Worm (Caenorhabditis elegans): ENCODE results near the gene metl-1.

- TF ChIP-seq madf-2 (tag; optimal IDR thresholded peaks at IDR 0.05) (no peak), nfya-1 (tag; optimal IDR thresholded peaks at IDR 0.05) (no peak), ceh-31 (tag; optimal IDR thresholded peaks at IDR 0.05) (no peak), fax-1 (tag; optimal IDR thresholded peaks at IDR 0.05) (no peak), ceh-14 (tag; optimal IDR thresholded peaks at IDR 0.05) (no peak), pha-2 (tag; optimal IDR thresholded peaks at IDR 0.05) (no peak), nhr-11 (tag; optimal IDR thresholded peaks at IDR 0.05) (no peak), fkh-10 (GFP tag; optimal IDR thresholded peaks at IDR 0.05) (no peak), sox-4 (tag; optimal IDR thresholded peaks at IDR 0.05) (no peak), ama-1 (optimal IDR thresholded peaks at IDR 0.05) (no peak), Y22D7AL.16 (tag; optimal IDR thresholded peaks at IDR 0.05) (no peak), nhr-232 (tag; optimal IDR thresholded peaks at IDR 0.05) (no peak), unc-86 (tag; optimal IDR thresholded peaks at IDR 0.05) (no peak)
Measured at ce11 chrII:11427322-11427721, 46.1 kb downstream of the metl-1 start.

All from whole organism, late embryonic.